Fruit fly (Drosophila melanogaster) whole organism, wandering third instar larva: ENCODE results near the gene MTF-1.

Experiments used
- Hr78 ChIP-seq: fragments of >200 bp; optimal IDR thresholded peaks from 2 replicates; lab custom pipeline; 2017; ENCODE audit warnings: missing biosample characterization, missing genetic modification characterization
- brk ChIP-seq: fragments of 200-800 bp; sonication (Bioruptor generic); optimal IDR thresholded peaks from 2 replicates; lab custom pipeline; 2016; ENCODE audit warnings: missing biosample characterization, mild to moderate bottlenecking, missing genetic modification characterization
- dmrt93B ChIP-seq: fragments of 200-800 bp; sonication (Bioruptor generic); optimal IDR thresholded peaks from 2 replicates; lab custom pipeline; 2018; ENCODE audit warnings: missing biosample characterization, mild to moderate bottlenecking, missing genetic modification characterization
- lola ChIP-seq: fragments of >200 bp; optimal IDR thresholded peaks from 2 replicates; lab custom pipeline; 2017; ENCODE audit warnings: missing biosample characterization, missing genetic modification characterization
- rgr ChIP-seq: fragments of 200-800 bp; sonication (Bioruptor generic); optimal IDR thresholded peaks from 3 replicates; lab custom pipeline; 2016; ENCODE audit warnings: missing biosample characterization, mild to moderate bottlenecking, missing genetic modification characterization

DNA sequence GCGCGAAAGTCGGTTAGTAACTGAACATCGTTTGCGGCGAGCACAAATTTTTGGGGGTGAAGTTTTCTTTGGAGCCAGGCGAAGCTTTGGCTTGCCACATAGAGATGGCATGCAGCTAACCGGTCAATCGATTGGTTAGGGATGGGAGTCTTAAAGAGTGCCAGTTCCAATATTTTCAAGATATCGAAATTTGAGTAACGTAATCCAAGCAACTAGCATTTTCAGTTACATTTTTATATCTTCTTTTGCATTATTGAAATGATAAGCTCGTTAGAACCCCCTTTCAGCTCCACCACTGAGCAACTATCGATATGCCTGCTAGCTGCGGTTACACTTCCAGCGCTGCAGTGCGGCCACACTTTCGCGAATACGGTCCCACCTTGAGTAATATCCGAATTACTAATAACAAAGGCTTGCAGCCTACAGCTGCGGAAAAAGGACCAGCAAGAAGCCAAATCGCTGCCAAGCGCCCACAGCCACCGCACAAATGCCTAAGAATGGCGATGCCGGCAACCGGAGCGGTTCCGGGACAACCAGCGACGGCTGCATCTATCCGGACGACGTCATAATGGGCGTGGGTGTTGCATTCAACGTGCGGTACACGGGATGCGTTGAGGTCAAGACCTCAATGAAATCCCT lies 3.3 kb upstream of the MTF-1 start, which contains the start of the genes Atat and Shc:
- TF ChIP-seq Hr78 (GFP tag; lab: Kevin White, UChicago) = no peak
- TF ChIP-seq rgr = peak; percentile 99
- TF ChIP-seq brk (GFP tag; lab: Kevin White, UChicago) = peak; percentile 93
- TF ChIP-seq dmrt93B (GFP tag; lab: Kevin White, UChicago) = peak; percentile 100
- TF ChIP-seq lola = no peak
